Worm (Caenorhabditis elegans) whole organism, L1 larva: ENCODE measurements around the gene gst-35.

Experiments used
- nhr-84 ChIP-seq: sonication (generic microtip); optimal IDR thresholded peaks from 2 replicates; lab custom pipeline; 2017; ENCODE audit warnings: missing biosample characterization, missing genetic modification characterization
- unc-62 ChIP-seq: fragments of 150-350 bp; optimal IDR thresholded peaks from 2 replicates; lab custom pipeline; 2014; ENCODE audit warnings: missing biosample characterization, missing genetic modification reagents, missing genetic modification characterization
- zag-1 ChIP-seq: fragments of 150-350 bp; optimal IDR thresholded peaks from 2 replicates; lab custom pipeline; 2014; ENCODE audit warnings: missing biosample characterization, missing genetic modification characterization

DNA sequence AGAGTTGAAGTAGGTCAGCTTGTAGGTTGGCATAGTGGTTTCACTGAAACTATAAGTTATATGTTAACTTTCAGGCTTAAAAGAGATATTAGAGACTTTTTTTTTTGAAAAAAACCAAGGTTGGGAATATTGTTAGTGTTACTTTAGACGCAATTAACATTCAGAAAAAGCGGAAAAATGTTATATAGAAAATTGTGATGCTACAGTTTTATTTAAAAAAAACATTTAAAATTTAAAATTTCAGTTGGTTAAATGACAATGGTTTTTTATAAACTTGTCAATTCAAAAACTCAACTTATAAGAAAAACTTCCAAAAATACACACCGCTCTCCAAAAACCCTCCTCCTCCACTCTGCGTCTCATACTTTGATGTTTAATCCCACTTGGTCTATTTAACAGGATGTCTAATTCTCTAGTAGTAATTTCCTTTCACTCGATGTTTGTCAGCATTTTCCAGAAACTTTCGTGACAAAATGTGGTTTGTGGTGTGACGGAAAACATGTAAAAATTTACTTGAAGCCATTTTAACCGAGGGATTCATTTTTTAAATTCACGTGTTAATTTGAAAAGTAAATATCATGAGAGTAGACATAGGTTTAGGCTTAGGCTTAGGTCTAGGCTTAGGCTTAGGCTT is 10.2 kb downstream of the gst-35 start, which contains the start of gene gst-31:
- no peak for TF ChIP-seq zag-1
- no peak for TF ChIP-seq unc-62
- TF ChIP-seq nhr-84 (tag; lab: Kevin White, UChicago) = no peak
